Fruit fly (Drosophila melanogaster): ENCODE data around the gene CG17376.

DNA sequence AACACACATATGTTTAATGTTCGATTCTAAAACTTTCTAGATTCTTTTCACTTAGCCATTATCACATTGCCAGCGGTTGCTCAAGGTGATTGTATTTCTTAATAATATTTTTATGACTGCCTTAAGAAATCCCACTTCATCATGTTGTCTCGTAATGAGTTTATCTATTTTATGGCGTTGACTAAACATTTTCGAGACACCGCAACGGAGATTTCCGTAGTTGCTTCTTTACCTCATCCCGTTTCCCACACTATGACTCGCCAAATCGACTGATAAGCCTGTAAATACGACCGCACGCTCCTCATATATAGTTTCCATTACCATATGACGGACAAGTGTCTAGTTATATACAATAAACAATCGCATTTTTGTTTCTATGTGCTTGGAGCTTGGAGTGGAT, 15.1 kb downstream of the CG17376 start:
- TF ChIP-seq esn (GFP tag; optimal IDR thresholded peaks at IDR 0.05) (no peak), CG6276 (GFP tag; optimal IDR thresholded peaks at IDR 0.05) (no peak), CG9139 (GFP tag; optimal IDR thresholded peaks at IDR 0.05) (no peak), CG32006 (GFP tag; optimal IDR thresholded peaks at IDR 0.05) (no peak), OdsH (GFP tag; optimal IDR thresholded peaks at IDR 0.05) (no peak), CG31627 (GFP tag; optimal IDR thresholded peaks at IDR 0.05) (no peak), CG1621 (tag; optimal IDR thresholded peaks at IDR 0.05) (no peak), CG11762 (GFP tag; optimal IDR thresholded peaks at IDR 0.05; ENCODE audit: insufficient read depth) (no peak), Hr4 (GFP tag; optimal IDR thresholded peaks at IDR 0.05) (no peak), lz (GFP tag; optimal IDR thresholded peaks at IDR 0.05) (no peak), CG3032 (tag; optimal IDR thresholded peaks at IDR 0.05) (no peak), CG34406 (GFP tag; optimal IDR thresholded peaks at IDR 0.05) (no peak), svp (GFP tag) (no peak), Lpt (GFP tag; optimal IDR thresholded peaks at IDR 0.05) (no peak)
